Fruit fly (Drosophila melanogaster): ENCODE results near the gene GlcAT-S.

Gene GlcAT-S

DNA sequence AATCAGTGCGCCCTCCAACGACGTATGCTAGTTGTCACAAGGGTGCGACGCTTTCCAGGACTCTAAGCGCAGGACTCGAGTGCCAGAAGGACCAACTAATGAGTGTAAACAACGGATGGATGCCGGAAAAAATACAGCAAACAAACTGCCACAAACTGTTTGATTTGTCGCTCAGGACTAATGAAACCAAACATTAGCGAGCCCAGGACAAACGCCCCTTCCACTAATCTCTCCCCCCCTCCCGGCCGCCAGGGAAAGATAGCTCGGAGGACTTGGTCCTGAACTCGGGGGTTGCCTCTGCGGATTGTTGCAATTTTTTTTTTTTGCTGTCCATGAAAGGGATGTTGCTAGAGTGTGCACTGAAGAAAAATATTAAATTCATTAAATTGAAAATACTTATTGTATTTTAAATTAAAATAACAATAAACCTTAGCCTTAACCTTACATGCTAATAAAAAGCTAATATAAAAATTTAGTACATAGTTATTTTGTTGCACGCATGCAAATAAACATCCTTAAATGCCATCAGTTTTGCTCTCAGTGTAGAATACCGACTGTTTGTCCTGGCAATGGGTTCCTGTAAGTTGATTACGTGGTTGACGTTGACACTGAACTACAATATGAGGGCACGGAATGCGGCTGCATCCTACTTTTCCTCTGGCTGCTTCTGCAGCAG lies 21.5 kb upstream of the GlcAT-S start (continued):
- TF ChIP-seq ttk (GFP tag; IDR thresholded peaks at IDR 0.05) (no peak), cato (GFP tag; optimal IDR thresholded peaks at IDR 0.05; ENCODE audit: borderline replicate concordance) (no peak), sqz (GFP tag; optimal IDR thresholded peaks at IDR 0.05) (peak; percentile 91), CG18764 (GFP tag; optimal IDR thresholded peaks at IDR 0.05) (peak; percentile 11), amos (GFP tag; IDR thresholded peaks at IDR 0.05; ENCODE audit: partially characterized antibody) (no peak), scrt (GFP tag; optimal IDR thresholded peaks at IDR 0.05) (no peak), unpg (GFP tag; optimal IDR thresholded peaks at IDR 0.05) (peak; percentile 52), Tbp (GFP tag; optimal IDR thresholded peaks at IDR 0.05) (no peak), oc (tag; optimal IDR thresholded peaks at IDR 0.05) (no peak), D (optimal IDR thresholded peaks at IDR 0.05) (no peak), D (GFP tag; optimal IDR thresholded peaks at IDR 0.05) (peak; percentile 58), pfk (GFP tag; optimal IDR thresholded peaks at IDR 0.05) (no peak), GATAe (GFP tag; conservative IDR thresholded peaks at IDR 0.05) (no peak), CG15696 (tag; optimal IDR thresholded peaks at IDR 0.05) (peak; percentile 73), CG13624 (GFP tag; optimal IDR thresholded peaks at IDR 0.05) (no peak), Hr51 (GFP tag; optimal IDR thresholded peaks at IDR 0.05) (peak in 1 of 2 experiments; percentile 20), fd64A (GFP tag; optimal IDR thresholded peaks at IDR 0.05) (no peak), CG13775 (GFP tag; optimal IDR thresholded peaks at IDR 0.05) (peak; percentile 44), dmrt99B (tag; optimal IDR thresholded peaks at IDR 0.05) (peak; percentile 64), CG13894 (tag; optimal IDR thresholded peaks at IDR 0.05) (no peak), tx (GFP tag; optimal IDR thresholded peaks at IDR 0.05) (no peak), CG15073 (GFP tag; optimal IDR thresholded peaks at IDR 0.05) (no peak), crol (GFP tag; IDR thresholded peaks at IDR 0.05) (peak; percentile 83), CG3163 (GFP tag; optimal IDR thresholded peaks at IDR 0.05) (no peak), ranshi (GFP tag; IDR thresholded peaks at IDR 0.05) (no peak; the same call in 1 of the 2 replicates), Usf (GFP tag; optimal IDR thresholded peaks at IDR 0.05) (no peak), vvl (GFP tag; IDR thresholded peaks at IDR 0.05) (peak; percentile 56; the same call in 1 of the 2 replicates), CG17612 (GFP tag; IDR thresholded peaks at IDR 0.05) (no peak), Xbp1 (GFP tag; optimal IDR thresholded peaks at IDR 0.05) (peak; percentile 40), Hr78 (GFP tag; optimal IDR thresholded peaks at IDR 0.05) (no peak), abd-A (tag; optimal IDR thresholded peaks at IDR 0.05) (no peak), CG14860 (GFP tag; IDR thresholded peaks at IDR 0.05; ENCODE audit: partially characterized antibody) (no peak), zfh1 (GFP tag; IDR thresholded peaks at IDR 0.05) (peak; percentile 79), HLHmδ (GFP tag; optimal IDR thresholded peaks at IDR 0.05) (no peak), salm (tag; optimal IDR thresholded peaks at IDR 0.05) (no peak), sima (GFP tag; optimal IDR thresholded peaks at IDR 0.05) (no peak), ab (GFP tag; optimal IDR thresholded peaks at IDR 0.05) (no peak), NC2β (GFP tag; optimal IDR thresholded peaks at IDR 0.05) (no peak), dati (GFP tag; IDR thresholded peaks at IDR 0.05) (no peak), CG10366 (GFP tag; IDR thresholded peaks at IDR 0.05) (no peak), HmgD (GFP tag; optimal IDR thresholded peaks at IDR 0.05) (no peak), CG12236 (GFP tag; optimal IDR thresholded peaks at IDR 0.05) (no peak), CG43689 (GFP tag; IDR thresholded peaks at IDR 0.05) (no peak), CG10462 (GFP tag; optimal IDR thresholded peaks at IDR 0.05) (no peak), Dll (GFP tag; IDR thresholded peaks at IDR 0.05; ENCODE audit: partially characterized antibody) (no peak), row (GFP tag; IDR thresholded peaks at IDR 0.05) (peak; percentile 75), CG34376 (GFP tag; optimal IDR thresholded peaks at IDR 0.05) (no peak), CG10209 (GFP tag; optimal IDR thresholded peaks at IDR 0.05) (peak; percentile 44), tup (GFP tag; optimal IDR thresholded peaks at IDR 0.05) (no peak), Sry-β (GFP tag; optimal IDR thresholded peaks at IDR 0.05) (no peak)

Data from whole organism, embryonic.